Fruit fly (Drosophila melanogaster) whole organism, wandering third instar larva: ENCODE data around the gene Lon.

ENCODE experiments used
- Abd-B ChIP-seq: fragments of >200 bp; optimal IDR thresholded peaks from 2 replicates; lab custom pipeline; 2017; ENCODE audit warnings: missing biosample characterization, missing genetic modification characterization
- CG32264 ChIP-seq: fragments of 200-800 bp; sonication (Bioruptor generic); optimal IDR thresholded peaks from 2 replicates; lab custom pipeline; 2016; ENCODE audit warnings: missing biosample characterization, missing genetic modification characterization
- CrebA ChIP-seq: fragments of 200-800 bp; sonication (Bioruptor generic); optimal IDR thresholded peaks from 2 replicates; lab custom pipeline; 2016; ENCODE audit warnings: missing biosample characterization, mild to moderate bottlenecking, missing genetic modification characterization, borderline replicate concordance
- Dif ChIP-seq: fragments of 200-275, 200-300 bp; sonication (Bioruptor generic); optimal IDR thresholded peaks from 2 replicates; lab custom pipeline; 2018; ENCODE audit warnings: missing biosample characterization, missing genetic modification characterization; ENCODE audit not compliant: partially characterized antibody
- HLH106 ChIP-seq: fragments of 200-800 bp; optimal IDR thresholded peaks from 3 replicates; lab custom pipeline; 2019; ENCODE audit warnings: missing biosample characterization, mild to moderate bottlenecking, missing genetic modification characterization, moderate library complexity
- Hnf4 ChIP-seq: fragments of 200-800 bp; sonication (Bioruptor generic); optimal IDR thresholded peaks from 2 replicates; lab custom pipeline; 2016; ENCODE audit warnings: missing biosample characterization, mild to moderate bottlenecking, missing genetic modification characterization
- Hr78 ChIP-seq: fragments of >200 bp; optimal IDR thresholded peaks from 2 replicates; lab custom pipeline; 2017; ENCODE audit warnings: missing biosample characterization, missing genetic modification characterization
- Hr83 ChIP-seq: fragments of 200-300 bp; sonication (Bioruptor generic); optimal IDR thresholded peaks from 2 replicates; lab custom pipeline; 2016; ENCODE audit warnings: missing biosample characterization, mild to moderate bottlenecking, missing genetic modification characterization, moderate library complexity; ENCODE audit not compliant: poor library complexity, severe bottlenecking
- Jra ChIP-seq: sonication (Bioruptor generic); optimal IDR thresholded peaks from 2 replicates; lab custom pipeline; 2016; ENCODE audit warnings: missing biosample characterization, missing genetic modification characterization
- Mio ChIP-seq: sonication (Bioruptor generic); optimal IDR thresholded peaks from 2 replicates; lab custom pipeline; 2016; ENCODE audit warnings: missing biosample characterization, missing genetic modification characterization
- N ChIP-seq: fragments of >200 bp; optimal IDR thresholded peaks from 2 replicates; lab custom pipeline; 2018; ENCODE audit warnings: missing biosample characterization, missing external identifiers, missing genetic modification characterization
- OdsH ChIP-seq: fragments of 200-800 bp; sonication (Bioruptor generic); optimal IDR thresholded peaks from 2 replicates; lab custom pipeline; 2016; ENCODE audit warnings: missing biosample characterization, mild to moderate bottlenecking, missing genetic modification characterization
- Rel ChIP-seq, 2 experiments: fragments of 200-800 bp; sonication (Bioruptor generic) in 1 of 2; optimal IDR thresholded peaks; 2 replicates in 1 of 2; 3 replicates in 1 of 2; lab custom pipeline; 2016 to 2019; ENCODE audit warnings: mild to moderate bottlenecking in 2 of 2, missing biosample characterization in 2 of 2, missing genetic modification characterization in 2 of 2, moderate library complexity in 1 of 2
- Sp1 ChIP-seq: fragments of 200-800 bp; sonication (Bioruptor generic); optimal IDR thresholded peaks from 3 replicates; lab custom pipeline; 2019; ENCODE audit warnings: missing biosample characterization, mild to moderate bottlenecking, missing genetic modification characterization, moderate library complexity
- Vsx2 ChIP-seq: fragments of 200-300, 225-300 bp; sonication (Bioruptor generic); optimal IDR thresholded peaks from 2 replicates; lab custom pipeline; 2018; ENCODE audit warnings: missing biosample characterization, missing genetic modification characterization; ENCODE audit not compliant: partially characterized antibody
- br ChIP-seq: fragments of 200-800 bp; sonication (Bioruptor generic); optimal IDR thresholded peaks from 2 replicates; lab custom pipeline; 2016; ENCODE audit warnings: missing biosample characterization, missing genetic modification characterization
- brk ChIP-seq: fragments of 200-800 bp; sonication (Bioruptor generic); optimal IDR thresholded peaks from 2 replicates; lab custom pipeline; 2016; ENCODE audit warnings: missing biosample characterization, mild to moderate bottlenecking, missing genetic modification characterization
- dl ChIP-seq, 2 experiments: fragments of 175-275, 200-275 bp in 1 of 2; fragments of 200-275 bp in 1 of 2; sonication (Bioruptor generic); optimal IDR thresholded peaks; lab custom pipeline; 2018; ENCODE audit warnings: mild to moderate bottlenecking in 2 of 2, missing biosample characterization in 2 of 2, missing genetic modification characterization in 2 of 2, moderate library complexity in 2 of 2; ENCODE audit not compliant: partially characterized antibody in 2 of 2, insufficient read depth in 1 of 2
- dsf ChIP-seq: sonication (Bioruptor generic); optimal IDR thresholded peaks from 2 replicates; lab custom pipeline; 2016; ENCODE audit warnings: missing biosample characterization, missing genetic modification characterization, borderline replicate concordance
- ey ChIP-seq: fragments of 200-800 bp; sonication (Bioruptor generic); optimal IDR thresholded peaks from 2 replicates; lab custom pipeline; 2016; ENCODE audit warnings: missing biosample characterization, missing genetic modification characterization
- fru ChIP-seq: fragments of 200-800 bp; sonication (Bioruptor generic); optimal IDR thresholded peaks from 3 replicates; lab custom pipeline; 2016; ENCODE audit warnings: missing biosample characterization, mild to moderate bottlenecking, missing genetic modification characterization
- h ChIP-seq: fragments of 200-800 bp; sonication (Bioruptor generic); optimal IDR thresholded peaks from 3 replicates; lab custom pipeline; 2016; ENCODE audit warnings: missing biosample characterization, mild to moderate bottlenecking, missing genetic modification characterization
- jim ChIP-seq: fragments of 175-275, 200-325 bp; sonication (Bioruptor generic); optimal IDR thresholded peaks from 2 replicates; lab custom pipeline; 2016; ENCODE audit warnings: missing biosample characterization, mild to moderate bottlenecking, missing genetic modification characterization
- lola ChIP-seq: fragments of >200 bp; optimal IDR thresholded peaks from 2 replicates; lab custom pipeline; 2017; ENCODE audit warnings: missing biosample characterization, missing genetic modification characterization
- pan ChIP-seq: fragments of >200 bp; optimal IDR thresholded peaks from 2 replicates; lab custom pipeline; 2017
- psq ChIP-seq: fragments of 200-800 bp; sonication (Bioruptor generic); optimal IDR thresholded peaks from 3 replicates; lab custom pipeline; 2017; ENCODE audit warnings: missing biosample characterization, mild to moderate bottlenecking, missing genetic modification characterization, moderate library complexity
- rgr ChIP-seq: fragments of 200-800 bp; sonication (Bioruptor generic); optimal IDR thresholded peaks from 3 replicates; lab custom pipeline; 2016; ENCODE audit warnings: missing biosample characterization, mild to moderate bottlenecking, missing genetic modification characterization
- sage ChIP-seq: fragments of 200-800 bp; sonication (Bioruptor generic); optimal IDR thresholded peaks from 2 replicates; lab custom pipeline; 2016; ENCODE audit warnings: missing biosample characterization, mild to moderate bottlenecking, missing genetic modification characterization
- sv ChIP-seq: fragments of 200-800 bp; sonication (Bioruptor generic); optimal IDR thresholded peaks from 3 replicates; lab custom pipeline; 2016; ENCODE audit warnings: missing biosample characterization, missing genetic modification characterization
- usp ChIP-seq: fragments of >200 bp; optimal IDR thresholded peaks from 2 replicates; lab custom pipeline; 2017; ENCODE audit warnings: missing biosample characterization, missing genetic modification characterization

Lon gene

DNA sequence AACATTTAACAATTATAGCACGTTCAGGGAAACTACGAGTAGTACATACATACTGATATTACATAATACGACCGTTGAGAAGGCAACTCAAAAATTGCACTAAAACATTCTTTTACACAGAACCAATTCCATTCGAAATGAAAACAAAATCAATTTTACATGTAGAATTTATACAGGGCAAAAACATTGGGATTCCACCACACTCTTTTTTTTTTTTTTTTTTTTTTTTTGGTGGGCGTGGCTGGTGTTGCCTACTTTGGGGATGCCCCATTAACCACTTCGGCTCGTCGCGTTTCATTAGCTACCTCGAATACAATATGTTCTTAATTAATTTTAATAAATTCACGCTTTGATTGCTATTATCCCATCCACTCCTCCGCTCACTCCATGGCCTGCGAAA, 38.6 kb upstream of the Lon start:
- no peak for TF ChIP-seq HLH106 (tag; lab: Kevin White, UChicago)
- no peak for TF ChIP-seq brk (GFP tag; lab: Kevin White, UChicago)
- no peak for TF ChIP-seq pan
- TF ChIP-seq lola (GFP tag; lab: Kevin White, UChicago) = no peak
- peak; percentile 66 for TF ChIP-seq Sp1 (GFP tag; lab: Kevin White, UChicago)
- TF ChIP-seq OdsH (GFP tag; lab: Kevin White, UChicago) = no peak
- TF ChIP-seq jim = no peak

- no peak for TF ChIP-seq CG32264 (GFP tag; lab: Kevin White, UChicago)
- TF ChIP-seq brk (GFP tag; lab: Kevin White, UChicago) = no peak
- no peak for TF ChIP-seq OdsH (GFP tag; lab: Kevin White, UChicago)
- TF ChIP-seq, all 38 proteins: peak for 0
Observed at dm6 chr3L:19650121-19650520, 38.1 kb upstream of the Lon start.

- no peak for TF ChIP-seq Rel (GFP tag; optimal IDR thresholded peaks at IDR 0.05; lab: Kevin White, UChicago)
- TF ChIP-seq Rel (tag; optimal IDR thresholded peaks at IDR 0.05; lab: Kevin White, UChicago) = peak; percentile 25
- no peak for TF ChIP-seq sv (GFP tag; lab: Kevin White, UChicago)
Observed at dm6 chr3L:19649374-19649948, 37.5 kb upstream of the Lon start, which contains the start of gene Oat. Gene Oat (minus strand): TSS chr3L:19649851.

dm6 chr3L:19648648-19649047, 36.6 kb upstream of the Lon start:
- peak; percentile 45 for TF ChIP-seq rgr (GFP tag; lab: Kevin White, UChicago)
- TF ChIP-seq Sp1 (GFP tag; lab: Kevin White, UChicago) = no peak
- TF ChIP-seq Rel (GFP tag; optimal IDR thresholded peaks at IDR 0.05; lab: Kevin White, UChicago) = no peak
- peak; percentile 95 for TF ChIP-seq Rel (tag; optimal IDR thresholded peaks at IDR 0.05; lab: Kevin White, UChicago)
- TF ChIP-seq, all 38 proteins: peak for 2

dm6 chr3L:19646292-19646691, 34.3 kb upstream of the Lon start:
- TF ChIP-seq lola (GFP tag; lab: Kevin White, UChicago) (no peak), h (GFP tag; lab: Kevin White, UChicago) (peak; percentile 34)

DNA sequence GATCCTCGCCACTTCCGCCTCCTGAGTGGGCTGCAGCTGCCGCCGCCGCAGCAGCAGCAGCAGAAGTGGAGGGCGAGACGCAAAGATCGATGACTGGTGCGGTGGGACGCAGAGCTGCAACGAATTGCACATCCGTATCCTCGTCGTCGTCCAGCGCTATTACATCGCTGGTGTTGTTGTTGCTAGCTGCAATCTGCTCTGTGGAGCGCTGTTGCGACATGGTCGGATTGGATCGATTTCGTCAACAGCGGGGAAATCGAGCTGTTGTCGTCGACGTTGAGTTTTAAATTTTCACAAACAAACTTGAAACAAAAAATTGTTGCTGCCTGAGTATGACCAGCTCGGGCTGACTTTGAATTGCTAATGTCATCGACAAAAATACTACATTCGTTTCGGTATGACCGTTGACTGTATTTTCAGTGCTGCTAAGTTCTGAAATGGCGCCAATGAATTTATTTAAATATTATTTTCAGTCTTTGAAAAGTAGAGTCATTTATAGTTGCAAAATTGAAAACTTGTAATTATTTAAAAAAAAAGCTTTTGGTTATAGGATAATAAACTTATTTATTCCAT, 30.5 kb upstream of the Lon start, which contains the start of gene Rnf146:
TSS of gene Rnf146 (minus strand) at position 369 of the 573 bp plus-strand sequence.
- peak; percentile 3 for TF ChIP-seq h (GFP tag; lab: Kevin White, UChicago)
- TF ChIP-seq Jra (GFP tag; lab: Kevin White, UChicago) = no peak
- no peak for TF ChIP-seq Hr78 (GFP tag; lab: Kevin White, UChicago)
- peak; percentile 34 for TF ChIP-seq Hnf4 (GFP tag; lab: Kevin White, UChicago)
- TF ChIP-seq Abd-B (GFP tag; lab: Kevin White, UChicago) = no peak
- TF ChIP-seq CrebA (GFP tag; lab: Kevin White, UChicago) = no peak
- no peak for TF ChIP-seq Vsx2
- peak; percentile 2 for TF ChIP-seq HLH106 (tag; lab: Kevin White, UChicago)
- TF ChIP-seq dl (GFP tag; optimal IDR thresholded peaks at IDR 0.05; lab: Kevin White, UChicago; ENCODE audit: insufficient read depth in 1 of 2, partially characterized antibody in 2 of 2) = no peak
- TF ChIP-seq brk (GFP tag; lab: Kevin White, UChicago) = peak; percentile 25
- no peak for TF ChIP-seq N (GFP tag; lab: Kevin White, UChicago)
- no peak for TF ChIP-seq ey
- no peak for TF ChIP-seq usp (GFP tag; lab: Kevin White, UChicago)
- no peak for TF ChIP-seq pan
- TF ChIP-seq Dif (GFP tag; lab: Kevin White, UChicago) = no peak
- no peak for TF ChIP-seq sage
- TF ChIP-seq OdsH (GFP tag; lab: Kevin White, UChicago) = no peak
- no peak for TF ChIP-seq Hr83
- TF ChIP-seq Rel (GFP tag; optimal IDR thresholded peaks at IDR 0.05; lab: Kevin White, UChicago) = no peak
- peak; percentile 22 for TF ChIP-seq Rel (tag; optimal IDR thresholded peaks at IDR 0.05; lab: Kevin White, UChicago)
- TF ChIP-seq br = no peak
- no peak for TF ChIP-seq fru (GFP tag; lab: Kevin White, UChicago)
- no peak for TF ChIP-seq dsf (GFP tag; lab: Kevin White, UChicago)
- no peak for TF ChIP-seq Sp1 (GFP tag; lab: Kevin White, UChicago)
- no peak for TF ChIP-seq Mio
- TF ChIP-seq psq (GFP tag; lab: Kevin White, UChicago) = no peak
